Worm (Caenorhabditis elegans): ENCODE data around the gene K08B5.1.

DNA sequence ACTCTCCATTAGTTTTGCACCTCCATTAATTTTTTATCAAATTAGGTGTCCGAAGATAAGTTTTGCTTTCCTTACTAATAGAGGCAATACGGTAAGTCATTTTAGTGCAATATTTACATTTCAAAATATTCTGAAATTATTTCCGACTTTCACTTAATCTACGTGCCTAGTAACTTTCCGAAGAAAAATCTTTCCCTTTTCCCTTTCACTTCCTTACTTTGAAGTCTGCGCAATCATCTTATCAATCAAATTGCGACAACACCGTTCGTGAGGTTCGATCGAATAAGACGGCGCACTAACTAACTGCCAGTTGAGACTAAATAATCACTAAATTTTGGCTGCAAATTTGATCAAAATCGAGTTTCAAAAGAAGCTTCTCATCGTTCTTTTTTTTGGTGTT is 24.4 kb upstream of the K08B5.1 start:
- no peak for TF ChIP-seq pax-1 (tag; optimal IDR thresholded peaks at IDR 0.05)
- TF ChIP-seq madf-2 (tag; optimal IDR thresholded peaks at IDR 0.05): no peak
- no peak for TF ChIP-seq ama-1 (optimal IDR thresholded peaks at IDR 0.05)
- no peak for TF ChIP-seq ceh-22 (tag; optimal IDR thresholded peaks at IDR 0.05)
- no peak for TF ChIP-seq hlh-6 (tag; optimal IDR thresholded peaks at IDR 0.05)
- TF ChIP-seq C08G9.2 (tag; optimal IDR thresholded peaks at IDR 0.05): no peak
- no peak for TF ChIP-seq ahr-1 (tag; optimal IDR thresholded peaks at IDR 0.05)
- TF ChIP-seq ceh-24 (tag; optimal IDR thresholded peaks at IDR 0.05): no peak
- no peak for TF ChIP-seq nhr-11 (tag; optimal IDR thresholded peaks at IDR 0.05)

Data from whole organism, late embryonic.